Fruit fly (Drosophila melanogaster): Measurements from ENCODE around the gene Coprox.

Gene Coprox

DNA sequence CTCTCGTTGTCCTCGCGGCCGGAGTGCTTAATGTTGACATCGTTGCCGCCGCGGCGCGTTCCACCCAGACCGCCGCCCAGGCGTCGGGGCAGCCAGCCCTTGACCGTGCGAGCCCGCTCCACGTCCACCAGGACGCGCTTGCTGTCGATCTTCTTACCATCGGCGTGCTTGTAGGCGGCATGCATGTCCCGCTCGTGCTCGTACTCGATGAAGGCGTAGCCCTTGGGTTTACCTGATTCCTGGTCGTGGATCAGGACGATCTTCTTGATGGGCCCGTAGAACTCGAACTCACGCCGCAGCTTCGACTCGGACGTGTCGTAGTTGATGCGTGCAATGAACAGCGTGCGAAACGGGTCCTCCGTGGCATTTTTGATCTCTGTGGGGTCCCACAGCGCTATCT is 6.6 kb downstream of the Coprox start:
- TF ChIP-seq insv (optimal IDR thresholded peaks at IDR 0.05), result no peak
- TF ChIP-seq Myc (optimal IDR thresholded peaks at IDR 0.05), result no peak
- TF ChIP-seq psq (optimal IDR thresholded peaks at IDR 0.05), result no peak
- peak; percentile 93 for TF ChIP-seq ttk (optimal IDR thresholded peaks at IDR 0.05)
- TF ChIP-seq Sin3A (optimal IDR thresholded peaks at IDR 0.05), result no peak
- no peak for TF ChIP-seq h (optimal IDR thresholded peaks at IDR 0.05)

DNA sequence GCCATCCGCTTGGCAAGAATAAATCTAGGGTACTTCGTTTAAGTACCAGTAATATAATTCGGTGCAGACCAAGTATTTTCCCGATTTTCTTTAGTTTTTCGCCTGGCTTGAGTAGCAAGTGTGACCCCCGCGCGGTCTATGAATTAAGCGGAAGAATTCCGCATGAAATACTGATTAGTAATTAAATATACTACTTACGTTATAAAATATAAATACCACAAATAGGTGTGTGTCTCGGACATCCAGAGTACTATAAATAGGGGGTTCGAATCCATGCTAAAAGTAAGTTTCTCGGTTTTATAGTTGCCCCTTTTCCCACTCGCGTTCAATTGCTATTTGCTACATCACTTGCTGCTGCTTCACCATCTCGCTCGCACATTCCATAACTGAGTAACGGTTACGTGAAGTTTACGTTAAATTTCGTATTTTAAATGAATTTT is 7.4 kb downstream of the Coprox start, which contains the start of gene snRNP-U1-70K:
TSS of gene snRNP-U1-70K (minus strand) at position 141 of the 440 bp plus-strand sequence.
- TF ChIP-seq h (optimal IDR thresholded peaks at IDR 0.05) (no peak), insv (optimal IDR thresholded peaks at IDR 0.05) (no peak)

DNA sequence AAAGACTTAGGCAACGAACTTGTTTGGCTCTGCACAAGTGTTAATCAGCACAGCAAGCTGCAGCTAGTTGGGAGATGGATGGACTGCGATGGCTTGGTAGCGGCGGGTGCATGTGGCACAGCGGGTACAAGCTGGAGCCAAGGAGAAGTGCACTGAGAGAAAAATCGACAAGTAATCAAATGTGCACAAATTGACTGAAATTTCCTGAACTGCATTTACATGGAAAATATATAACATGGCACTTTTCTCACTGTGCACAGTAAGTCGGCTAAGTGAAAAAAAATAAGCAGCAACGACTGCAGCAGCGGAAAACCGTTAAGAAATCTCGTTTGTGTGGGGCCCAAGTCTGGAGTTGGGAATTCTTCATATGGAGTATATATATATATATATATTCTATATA is 26.9 kb downstream of the Coprox start:
- no peak for TF ChIP-seq insv (optimal IDR thresholded peaks at IDR 0.05)
- TF ChIP-seq psq (optimal IDR thresholded peaks at IDR 0.05), result no peak
- no peak for TF ChIP-seq Sin3A (optimal IDR thresholded peaks at IDR 0.05)
- TF ChIP-seq ttk (optimal IDR thresholded peaks at IDR 0.05), result no peak
- no peak for TF ChIP-seq Myc (optimal IDR thresholded peaks at IDR 0.05)
- TF ChIP-seq h (optimal IDR thresholded peaks at IDR 0.05), result no peak

- TF ChIP-seq h (optimal IDR thresholded peaks at IDR 0.05) (no peak), psq (optimal IDR thresholded peaks at IDR 0.05) (no peak), Myc (optimal IDR thresholded peaks at IDR 0.05) (no peak), insv (optimal IDR thresholded peaks at IDR 0.05) (no peak), Sin3A (optimal IDR thresholded peaks at IDR 0.05) (no peak)
These were observed 34.5 kb downstream of the Coprox start for dm6 chr2L:6998736-6999135.

- no peak for TF ChIP-seq Sin3A (optimal IDR thresholded peaks at IDR 0.05)
- no peak for TF ChIP-seq h (optimal IDR thresholded peaks at IDR 0.05)
- no peak for TF ChIP-seq Myc (optimal IDR thresholded peaks at IDR 0.05)
- no peak for TF ChIP-seq ttk (optimal IDR thresholded peaks at IDR 0.05)
These were observed 40.1 kb downstream of the Coprox start for dm6 chr2L:7004304-7004703.

DNA sequence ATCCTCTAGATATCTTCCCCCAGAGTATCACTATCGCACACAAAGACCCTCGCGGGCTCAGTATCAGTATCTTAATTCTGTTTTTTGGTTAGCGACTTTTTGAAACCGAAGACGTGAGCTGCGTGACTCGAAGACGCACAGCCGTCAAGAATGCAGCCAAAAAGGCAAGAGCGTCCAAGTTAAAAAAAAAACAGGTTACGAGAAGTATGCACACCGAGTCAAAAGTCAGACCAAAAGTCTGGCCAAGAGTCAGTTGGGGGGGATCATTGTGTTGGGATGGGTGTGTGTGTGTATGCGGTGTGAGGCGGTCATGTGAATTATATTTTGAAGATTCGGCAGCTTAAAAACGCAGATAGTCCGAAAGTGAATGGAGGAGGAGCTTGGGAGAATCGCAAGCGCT is 41.3 kb downstream of the Coprox start:
- TF ChIP-seq h (optimal IDR thresholded peaks at IDR 0.05) (no peak), Myc (optimal IDR thresholded peaks at IDR 0.05) (no peak), ttk (optimal IDR thresholded peaks at IDR 0.05) (no peak), insv (optimal IDR thresholded peaks at IDR 0.05) (no peak), psq (optimal IDR thresholded peaks at IDR 0.05) (no peak), Sin3A (optimal IDR thresholded peaks at IDR 0.05) (no peak)

dm6 chr2L:7007564-7007963 is 43.3 kb downstream of the Coprox start:
- TF ChIP-seq h (optimal IDR thresholded peaks at IDR 0.05) (no peak), Sin3A (optimal IDR thresholded peaks at IDR 0.05) (no peak), insv (optimal IDR thresholded peaks at IDR 0.05) (no peak), psq (optimal IDR thresholded peaks at IDR 0.05) (no peak), Myc (optimal IDR thresholded peaks at IDR 0.05) (no peak), ttk (optimal IDR thresholded peaks at IDR 0.05) (no peak)

DNA sequence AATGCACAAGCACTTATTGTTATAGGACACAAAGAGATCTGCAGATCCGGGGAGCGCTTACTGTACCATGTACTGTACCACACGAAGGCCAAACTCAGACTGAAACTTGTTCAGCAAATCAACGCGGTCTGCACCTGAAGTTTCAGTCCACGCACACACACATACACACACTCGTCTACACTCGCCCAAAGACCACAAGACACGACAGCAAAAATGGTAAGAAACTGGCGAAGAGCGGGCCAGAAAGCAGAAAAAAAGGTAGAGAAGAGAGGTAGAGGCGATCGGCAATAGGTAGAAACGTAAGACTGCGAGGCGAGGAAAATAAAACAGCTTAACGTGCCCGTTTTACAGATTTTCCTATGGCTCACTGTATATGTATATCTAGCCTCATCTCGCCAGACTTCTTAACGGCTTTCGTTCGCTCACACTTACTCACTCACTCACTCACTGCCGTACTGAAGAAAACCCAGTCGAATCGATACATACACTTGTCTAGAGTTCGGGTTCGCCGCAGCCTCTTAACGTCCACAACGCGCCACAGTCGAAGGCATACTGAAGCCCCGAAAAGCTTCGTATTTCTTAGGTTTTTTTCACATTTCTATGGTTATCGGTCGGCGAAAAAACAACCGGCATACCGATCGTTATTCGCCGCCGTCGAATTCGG is 45.7 kb downstream of the Coprox start, which contains the start of gene uif:
TSS of gene uif (minus strand) at position 553 of the 664 bp plus-strand sequence.
- TF ChIP-seq ttk (optimal IDR thresholded peaks at IDR 0.05) (no peak), psq (optimal IDR thresholded peaks at IDR 0.05) (no peak), Sin3A (optimal IDR thresholded peaks at IDR 0.05) (no peak), insv (optimal IDR thresholded peaks at IDR 0.05) (no peak), h (optimal IDR thresholded peaks at IDR 0.05) (no peak), Myc (optimal IDR thresholded peaks at IDR 0.05) (no peak)

dm6 chr2L:7010513-7010912 is 46.3 kb downstream of the Coprox start:
- TF ChIP-seq ttk (optimal IDR thresholded peaks at IDR 0.05), result no peak
- TF ChIP-seq h (optimal IDR thresholded peaks at IDR 0.05), result no peak
- no peak for TF ChIP-seq psq (optimal IDR thresholded peaks at IDR 0.05)
- no peak for TF ChIP-seq Myc (optimal IDR thresholded peaks at IDR 0.05)
- TF ChIP-seq insv (optimal IDR thresholded peaks at IDR 0.05), result no peak
- TF ChIP-seq Sin3A (optimal IDR thresholded peaks at IDR 0.05), result no peak

DNA sequence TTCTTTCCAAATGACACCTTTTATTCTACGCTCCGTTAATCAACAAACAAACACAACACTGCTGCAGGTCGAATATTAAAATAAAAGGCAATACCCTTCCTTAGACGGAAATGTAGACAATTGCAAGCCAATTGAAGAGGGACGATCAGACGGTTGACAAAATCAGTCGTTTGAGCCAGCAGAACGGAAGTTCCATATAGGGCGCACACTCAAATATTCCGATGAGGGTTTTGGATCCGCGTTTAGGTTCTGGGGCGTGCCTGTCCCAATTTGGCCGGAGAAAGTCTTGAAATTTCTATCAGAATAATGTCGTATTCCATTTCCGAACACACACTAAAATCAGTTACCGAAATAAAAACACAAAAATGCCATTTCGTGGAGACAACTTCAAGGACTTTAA is 47.7 kb downstream of the Coprox start, which contains the start of gene CG43321:
TSS of gene CG43321 (plus strand) at position 301 of the 400 bp plus-strand sequence.
- no peak for TF ChIP-seq Sin3A (optimal IDR thresholded peaks at IDR 0.05)
- no peak for TF ChIP-seq ttk (optimal IDR thresholded peaks at IDR 0.05)
- TF ChIP-seq h (optimal IDR thresholded peaks at IDR 0.05), result no peak
- no peak for TF ChIP-seq insv (optimal IDR thresholded peaks at IDR 0.05)

- TF ChIP-seq psq (optimal IDR thresholded peaks at IDR 0.05) (no peak), insv (optimal IDR thresholded peaks at IDR 0.05) (no peak), ttk (optimal IDR thresholded peaks at IDR 0.05) (no peak), Myc (optimal IDR thresholded peaks at IDR 0.05) (no peak), h (optimal IDR thresholded peaks at IDR 0.05) (no peak), Sin3A (optimal IDR thresholded peaks at IDR 0.05) (no peak)
These were observed 48.9 kb downstream of the Coprox start, which contains the start of gene CG43322 for dm6 chr2L:7013157-7013556. Gene CG43322, plus strand, starts transcription at chr2L:7013396.
